Fruit fly (Drosophila melanogaster) whole organism, prepupa: ENCODE results near the gene CG44158.

Experiments
- CG31627 ChIP-seq: fragments of 200-800 bp; sonication (Bioruptor generic); optimal IDR thresholded peaks from 3 replicates; lab custom pipeline; 2016; ENCODE audit warnings: missing biosample characterization, missing genetic modification characterization
- CG32006 ChIP-seq: fragments of 200-800 bp; sonication (Bioruptor generic); optimal IDR thresholded peaks from 3 replicates; lab custom pipeline; 2017; ENCODE audit warnings: missing biosample characterization, mild to moderate bottlenecking, missing genetic modification characterization
- CG4318 ChIP-seq: fragments of 200-800 bp; sonication (Bioruptor generic); optimal IDR thresholded peaks from 3 replicates; lab custom pipeline; 2017; ENCODE audit warnings: missing biosample characterization, mild to moderate bottlenecking, missing genetic modification characterization
- CG6163 ChIP-seq: fragments of 200-800 bp; sonication (Bioruptor generic); IDR thresholded peaks from 3 replicates; pipeline ENCODE4 v1.3.6; 2022; ENCODE audit warnings: missing biosample characterization, missing genetic modification characterization
- CG9139 ChIP-seq: fragments of 200-800 bp; sonication (Bioruptor generic); optimal IDR thresholded peaks from 3 replicates; lab custom pipeline; 2017; ENCODE audit warnings: missing biosample characterization, mild to moderate bottlenecking, missing genetic modification characterization
- Hr4 ChIP-seq: fragments of 200-800 bp; sonication (Bioruptor generic); optimal IDR thresholded peaks from 3 replicates; lab custom pipeline; 2016; ENCODE audit warnings: missing biosample characterization, missing genetic modification characterization
- Lpt ChIP-seq: fragments of 200-800 bp; sonication (Bioruptor generic); optimal IDR thresholded peaks from 3 replicates; lab custom pipeline; 2016; ENCODE audit warnings: missing biosample characterization, missing genetic modification characterization
- OdsH ChIP-seq: fragments of 200-800 bp; sonication (Bioruptor generic); optimal IDR thresholded peaks from 3 replicates; lab custom pipeline; 2016; ENCODE audit warnings: missing biosample characterization, missing genetic modification characterization
- fd85E ChIP-seq: fragments of 200-800 bp; sonication (Bioruptor generic); optimal IDR thresholded peaks from 3 replicates; lab custom pipeline; 2016; ENCODE audit warnings: missing biosample characterization, missing genetic modification characterization
- ss ChIP-seq, 2 experiments: fragments of 200-800 bp; sonication (Bioruptor generic); optimal IDR thresholded peaks; 2 replicates in 1 of 2; 3 replicates in 1 of 2; lab custom pipeline; 2017 to 2018; ENCODE audit warnings: mild to moderate bottlenecking in 2 of 2, missing biosample characterization in 2 of 2, missing genetic modification characterization in 2 of 2, moderate library complexity in 1 of 2
- svp ChIP-seq: fragments of 200-800 bp; sonication (Bioruptor generic); peaks from one replicate; lab custom pipeline; 2016; ENCODE audit warnings: missing biosample characterization, missing genetic modification characterization

dm6 chr3R:18169982-18170531 lies 38.5 kb upstream of the CG44158 start:
- TF ChIP-seq ss (GFP tag; optimal IDR thresholded peaks at IDR 0.05; lab: Kevin White, UChicago) (no peak), CG9139 (GFP tag; lab: Kevin White, UChicago) (no peak), CG31627 (GFP tag; lab: Kevin White, UChicago) (no peak), fd85E (GFP tag; lab: Kevin White, UChicago) (no peak), CG4318 (no peak), CG6163 (GFP tag; lab: Robert Waterston, UW) (no peak), svp (GFP tag; lab: Kevin White, UChicago) (no peak), OdsH (no peak), Lpt (GFP tag; lab: Kevin White, UChicago) (no peak), CG32006 (GFP tag; lab: Kevin White, UChicago) (no peak), Hr4 (GFP tag; lab: Kevin White, UChicago) (no peak)
